Fruit fly (Drosophila melanogaster) whole organism, embryonic: ENCODE measurements around the gene CG34267.

Source experiments
- CTCF ChIP-seq: fragments of 200-800 bp; sonication (Bioruptor generic); optimal IDR thresholded peaks from 2 replicates; lab custom pipeline; 2017; ENCODE audit warnings: missing biosample characterization, mild to moderate bottlenecking, missing genetic modification characterization, moderate library complexity
- D19A ChIP-seq: fragments of 200-800 bp; optimal IDR thresholded peaks from 3 replicates; lab custom pipeline; 2019; ENCODE audit warnings: missing biosample characterization, mild to moderate bottlenecking, missing genetic modification characterization, moderate library complexity
- Dip2 ChIP-seq: fragments of 200-800 bp; sonication (Bioruptor generic); IDR thresholded peaks from 2 replicates; pipeline ENCODE4 v1.3.6; 2022; ENCODE audit warnings: missing biosample characterization, missing genetic modification characterization
- Hmx ChIP-seq: fragments of 200-800 bp; sonication (Bioruptor generic); optimal IDR thresholded peaks from 2 replicates; lab custom pipeline; 2016; ENCODE audit warnings: missing biosample characterization, missing genetic modification characterization
- gce ChIP-seq: fragments of 200-800 bp; sonication (Bioruptor generic); IDR thresholded peaks from 3 replicates; pipeline ENCODE4 v1.3.6; 2022; ENCODE audit warnings: missing biosample characterization, missing genetic modification characterization
- odd ChIP-seq: fragments of 200-800 bp; sonication (Bioruptor generic); optimal IDR thresholded peaks from 2 replicates; lab custom pipeline; 2017; ENCODE audit warnings: missing biosample characterization, mild to moderate bottlenecking, missing genetic modification characterization
- scrt ChIP-seq: fragments of 200-800 bp; sonication (Bioruptor generic); optimal IDR thresholded peaks from 2 replicates; lab custom pipeline; 2018; ENCODE audit warnings: missing biosample characterization, mild to moderate bottlenecking, missing genetic modification characterization, moderate library complexity
- tna ChIP-seq: fragments of 200-800 bp; sonication (Bioruptor generic); IDR thresholded peaks from 2 replicates; pipeline ENCODE4 v1.3.6; 2022; ENCODE audit warnings: missing biosample characterization, missing genetic modification characterization; ENCODE audit not compliant: partially characterized antibody
- yki ChIP-seq: fragments of >200 bp; optimal IDR thresholded peaks from 3 replicates; lab custom pipeline; 2018

- TF ChIP-seq gce (GFP tag; lab: Robert Waterston, UW) (no peak), Hmx (GFP tag; lab: Kevin White, UChicago) (no peak), yki (lab: Kevin White, UChicago) (no peak), Dip2 (no peak), tna (GFP tag; lab: Robert Waterston, UW) (no peak), CTCF (GFP tag; lab: Kevin White, UChicago) (no peak), scrt (GFP tag; lab: Kevin White, UChicago) (no peak), D19A (no peak), odd (GFP tag; lab: Kevin White, UChicago) (no peak)
These were observed 24.0 kb upstream of the CG34267 start for dm6 chr3L:524246-524645.
